Worm (Caenorhabditis elegans) whole organism, L4 larva: Measurements from ENCODE around the gene T19C3.3.

Source experiments
- lir-3 ChIP-seq: sonication (generic microtip); optimal IDR thresholded peaks from 2 replicates; lab custom pipeline; 2016; ENCODE audit warnings: mild to moderate bottlenecking, missing genetic modification characterization, missing compliant biosample characterization
- mxl-2 ChIP-seq: fragments of 200-800 bp; sonication (Bioruptor generic); conservative IDR thresholded peaks from 2 replicates; pipeline ENCODE4 v1.3.6; 2022; ENCODE audit warnings: missing genetic modification reagents, missing genetic modification characterization, missing compliant biosample characterization
- nhr-111 ChIP-seq: fragments of 200-800 bp; sonication (Bioruptor generic); optimal IDR thresholded peaks from 2 replicates; lab custom pipeline; 2018; ENCODE audit warnings: mild to moderate bottlenecking, missing genetic modification characterization, missing compliant biosample characterization
- unc-130 ChIP-seq: sonication (generic microtip); optimal IDR thresholded peaks from 2 replicates; lab custom pipeline; 2016; ENCODE audit warnings: missing genetic modification reagents, missing genetic modification characterization, missing compliant biosample characterization
- unc-39 ChIP-seq: sonication (generic microtip); optimal IDR thresholded peaks from 2 replicates; lab custom pipeline; 2017; ENCODE audit warnings: missing biosample characterization, missing genetic modification characterization

DNA sequence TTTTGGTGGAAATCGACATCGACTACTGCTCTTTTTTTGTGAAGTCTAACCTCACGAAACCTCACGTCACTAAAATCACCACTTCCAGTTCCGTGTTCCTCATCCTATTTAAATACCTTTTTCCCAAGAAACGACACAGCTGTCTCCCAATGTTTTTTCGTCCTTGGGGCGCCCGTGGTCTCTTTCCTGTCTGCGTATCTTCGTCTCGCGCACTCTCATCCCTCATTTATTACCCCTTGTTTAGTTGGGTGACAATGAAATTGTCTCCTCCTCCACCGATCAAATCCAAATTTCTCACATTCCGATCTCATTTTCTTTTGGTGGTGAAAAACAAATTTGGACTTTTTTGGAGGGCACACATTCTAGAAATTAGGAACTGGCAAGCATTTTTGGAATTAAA, 49.6 kb downstream of the T19C3.3 start:
- no peak for TF ChIP-seq nhr-111 (GFP tag; lab: Kevin White, UChicago)
- TF ChIP-seq unc-130 (GFP tag; lab: Kevin White, UChicago): no peak
- TF ChIP-seq lir-3 (tag; lab: Kevin White, UChicago): no peak
- TF ChIP-seq unc-39 (tag; lab: Kevin White, UChicago): no peak
- TF ChIP-seq mxl-2 (GFP tag; lab: Robert Waterston, UW): no peak
